Fruit fly (Drosophila melanogaster) whole organism, embryonic: Measurements from ENCODE around the gene CG34307.

ENCODE experiments used
- Blimp-1 ChIP-seq: fragments of 200-800 bp; sonication (Bioruptor generic); optimal IDR thresholded peaks from 3 replicates; lab custom pipeline; 2018; ENCODE audit warnings: missing biosample characterization, missing genetic modification characterization, mild to moderate bottlenecking, moderate library complexity, missing genetic modification reagents
- CG10147 ChIP-seq: fragments of 200-800 bp; sonication (Bioruptor generic); optimal IDR thresholded peaks from 2 replicates; lab custom pipeline; 2019; ENCODE audit warnings: missing biosample characterization, mild to moderate bottlenecking, missing genetic modification characterization, moderate library complexity
- CG11085 ChIP-seq: fragments of 200-800 bp; sonication (Bioruptor generic); IDR thresholded peaks from 2 replicates; pipeline ENCODE4 v1.3.6; 2022; ENCODE audit warnings: missing biosample characterization, missing genetic modification characterization
- CG11398 ChIP-seq: fragments of 200-800 bp; sonication (Bioruptor generic); optimal IDR thresholded peaks from 2 replicates; lab custom pipeline; 2016; ENCODE audit warnings: missing biosample characterization, missing genetic modification characterization
- CG11504 ChIP-seq: fragments of 200-800 bp; sonication (Bioruptor generic); optimal IDR thresholded peaks from 3 replicates; lab custom pipeline; 2019; ENCODE audit warnings: missing biosample characterization, mild to moderate bottlenecking, missing genetic modification characterization, moderate library complexity
- CG12391 ChIP-seq: fragments of 200-800 bp; sonication (Bioruptor generic); optimal IDR thresholded peaks from 3 replicates; lab custom pipeline; 2018; ENCODE audit warnings: missing biosample characterization, mild to moderate bottlenecking, missing genetic modification characterization, moderate library complexity
- CG13123 ChIP-seq: fragments of 200-800 bp; sonication (Bioruptor generic); optimal IDR thresholded peaks from 2 replicates; lab custom pipeline; 2016; ENCODE audit warnings: missing biosample characterization, missing genetic modification characterization
- CG15011 ChIP-seq: fragments of 200-800 bp; sonication (Bioruptor generic); optimal IDR thresholded peaks from 3 replicates; lab custom pipeline; 2018; ENCODE audit warnings: missing biosample characterization, mild to moderate bottlenecking, missing genetic modification characterization
- CG16813 ChIP-seq: fragments of 200-800 bp; sonication (Bioruptor generic); IDR thresholded peaks from 3 replicates; pipeline ENCODE4 v1.3.6; 2022; ENCODE audit warnings: missing biosample characterization, missing genetic modification characterization; ENCODE audit not compliant: partially characterized antibody
- CG16863 ChIP-seq: fragments of 200-800 bp; sonication (Bioruptor generic); optimal IDR thresholded peaks from 3 replicates; lab custom pipeline; 2016; ENCODE audit warnings: missing biosample characterization, missing genetic modification characterization
- CG18262 ChIP-seq: fragments of 200-800 bp; optimal IDR thresholded peaks from 3 replicates; lab custom pipeline; 2019; ENCODE audit warnings: missing biosample characterization, mild to moderate bottlenecking, missing genetic modification characterization, moderate library complexity
- CG18764 ChIP-seq: fragments of 200-800 bp; sonication (Bioruptor generic); optimal IDR thresholded peaks from 3 replicates; lab custom pipeline; 2016; ENCODE audit warnings: missing biosample characterization, missing genetic modification characterization
- CG3995 ChIP-seq: fragments of 200-800 bp; sonication (Bioruptor generic); optimal IDR thresholded peaks from 3 replicates; lab custom pipeline; 2016; ENCODE audit warnings: missing biosample characterization, missing genetic modification characterization
- CG6765 ChIP-seq: fragments of 200-800 bp; sonication (Bioruptor generic); optimal IDR thresholded peaks from 3 replicates; lab custom pipeline; 2017; ENCODE audit warnings: missing biosample characterization, mild to moderate bottlenecking, missing genetic modification characterization
- CG6854 ChIP-seq: fragments of 200-800 bp; sonication (Bioruptor generic); optimal IDR thresholded peaks from 3 replicates; lab custom pipeline; 2017; ENCODE audit warnings: missing biosample characterization, mild to moderate bottlenecking, missing genetic modification characterization
- CG7963 ChIP-seq: fragments of 200-800 bp; sonication (Bioruptor generic); IDR thresholded peaks from 3 replicates; pipeline ENCODE4 v1.3.6; 2022; ENCODE audit warnings: missing biosample characterization, missing genetic modification characterization; ENCODE audit not compliant: partially characterized antibody
- CG8359 ChIP-seq: fragments of 200-800 bp; sonication (Bioruptor generic); optimal IDR thresholded peaks from 2 replicates; lab custom pipeline; 2017; ENCODE audit warnings: missing biosample characterization, mild to moderate bottlenecking, missing genetic modification characterization, borderline replicate concordance
- CHES-1-like ChIP-seq: fragments of 200-800 bp; sonication (Bioruptor generic); optimal IDR thresholded peaks from 2 replicates; lab custom pipeline; 2016; ENCODE audit warnings: missing biosample characterization, missing genetic modification characterization
- CkIIα-i1 ChIP-seq: fragments of 200-800 bp; sonication (Bioruptor generic); IDR thresholded peaks from 2 replicates; pipeline ENCODE4 v1.3.6; 2022; ENCODE audit warnings: missing biosample characterization, missing genetic modification characterization
- CrebB ChIP-seq: fragments of 200-800 bp; sonication (Bioruptor generic); optimal IDR thresholded peaks from 3 replicates; lab custom pipeline; 2018; ENCODE audit warnings: missing biosample characterization, mild to moderate bottlenecking, missing genetic modification characterization
- D ChIP-seq, 2 experiments: fragments of 200-800 bp in 1 of 2; fragments of >200 bp in 1 of 2; sonication (Bioruptor generic) in 1 of 2; optimal IDR thresholded peaks; 2 replicates in 1 of 2; 3 replicates in 1 of 2; lab custom pipeline; 2017; ENCODE audit warnings: mild to moderate bottlenecking in 1 of 2, missing biosample characterization in 1 of 2, missing genetic modification characterization in 1 of 2, missing genetic modification reagents in 1 of 2
- Dip2 ChIP-seq: fragments of 200-800 bp; sonication (Bioruptor generic); IDR thresholded peaks from 2 replicates; pipeline ENCODE4 v1.3.6; 2022; ENCODE audit warnings: missing biosample characterization, missing genetic modification characterization
- E2f2 ChIP-seq: fragments of 200-800 bp; sonication (Bioruptor generic); IDR thresholded peaks from 2 replicates; pipeline ENCODE4 v1.3.6; 2022; ENCODE audit warnings: missing biosample characterization, missing genetic modification characterization
- Fer2 ChIP-seq: fragments of 200-800 bp; sonication (Bioruptor generic); optimal IDR thresholded peaks from 2 replicates; lab custom pipeline; 2018; ENCODE audit warnings: missing biosample characterization, mild to moderate bottlenecking, missing genetic modification characterization, moderate library complexity
- HLH54F ChIP-seq: fragments of 200-800 bp; sonication (Bioruptor generic); optimal IDR thresholded peaks from 3 replicates; lab custom pipeline; 2016; ENCODE audit warnings: missing biosample characterization, missing genetic modification characterization
- Hr3 ChIP-seq: fragments of 200-800 bp; sonication (Bioruptor generic); optimal IDR thresholded peaks from 3 replicates; lab custom pipeline; 2016; ENCODE audit warnings: missing biosample characterization, missing genetic modification characterization
- Hr39 ChIP-seq: fragments of >200 bp; optimal IDR thresholded peaks from 2 replicates; lab custom pipeline; 2017
- Hsf ChIP-seq: fragments of 200-800 bp; sonication (Bioruptor generic); optimal IDR thresholded peaks from 3 replicates; lab custom pipeline; 2016; ENCODE audit warnings: missing biosample characterization, missing genetic modification characterization
- Myb ChIP-seq: fragments of 200-800 bp; sonication (Bioruptor generic); optimal IDR thresholded peaks from 2 replicates; lab custom pipeline; 2016; ENCODE audit warnings: missing biosample characterization, missing genetic modification characterization
- Rx ChIP-seq: fragments of 200-800 bp; sonication (Bioruptor generic); IDR thresholded peaks from 2 replicates; pipeline ENCODE4 v1.3.6; 2022; ENCODE audit warnings: missing biosample characterization, missing genetic modification characterization
- Side ChIP-seq: fragments of 200-800 bp; sonication (Bioruptor generic); optimal IDR thresholded peaks from 2 replicates; lab custom pipeline; 2016; ENCODE audit warnings: missing biosample characterization, missing genetic modification characterization
- Sin3A ChIP-seq: fragments of >200 bp; optimal IDR thresholded peaks from 2 replicates; lab custom pipeline; 2018
- abd-A ChIP-seq: fragments of 200-800 bp; sonication (Bioruptor generic); optimal IDR thresholded peaks from 3 replicates; lab custom pipeline; 2019; ENCODE audit warnings: missing biosample characterization, mild to moderate bottlenecking, missing genetic modification characterization, moderate library complexity
- ase ChIP-seq: fragments of 200-800 bp; sonication (Bioruptor generic); IDR thresholded peaks from 3 replicates; pipeline ENCODE4 v1.3.6; 2022; ENCODE audit warnings: missing biosample characterization, missing genetic modification characterization
- chif ChIP-seq, 2 experiments: fragments of 200-800 bp; sonication (Bioruptor generic); optimal IDR thresholded peaks; 3 replicates each; lab custom pipeline; 2016; ENCODE audit warnings: missing biosample characterization in 2 of 2, missing genetic modification characterization in 2 of 2
- cwo ChIP-seq: fragments of 200-800 bp; sonication (Bioruptor generic); optimal IDR thresholded peaks from 3 replicates; lab custom pipeline; 2017; ENCODE audit warnings: missing biosample characterization, missing genetic modification characterization, mild to moderate bottlenecking, moderate library complexity, missing genetic modification reagents
- dimm ChIP-seq: fragments of 200-800 bp; sonication (Bioruptor generic); IDR thresholded peaks from 2 replicates; pipeline ENCODE4 v1.3.6; 2022; ENCODE audit warnings: missing biosample characterization, missing genetic modification characterization
- en ChIP-seq: fragments of 200-800 bp; sonication (Bioruptor generic); optimal IDR thresholded peaks from 2 replicates; lab custom pipeline; 2016; ENCODE audit warnings: missing biosample characterization, missing genetic modification characterization
- eyg ChIP-seq: fragments of 200-800 bp; sonication (Bioruptor generic); optimal IDR thresholded peaks from 3 replicates; lab custom pipeline; 2016; ENCODE audit warnings: missing biosample characterization, missing genetic modification characterization
- her ChIP-seq: fragments of 200-800 bp; sonication (Bioruptor generic); optimal IDR thresholded peaks from 2 replicates; lab custom pipeline; 2016; ENCODE audit warnings: missing biosample characterization, missing genetic modification characterization
- mld ChIP-seq: fragments of 200-800 bp; sonication (Bioruptor generic); IDR thresholded peaks from 3 replicates; pipeline ENCODE4 v1.3.6; 2022; ENCODE audit warnings: missing biosample characterization, missing genetic modification characterization; ENCODE audit not compliant: partially characterized antibody
- pho ChIP-seq: fragments of 200-800 bp; sonication (Bioruptor generic); optimal IDR thresholded peaks from 2 replicates; lab custom pipeline; 2016; ENCODE audit warnings: missing biosample characterization, missing genetic modification characterization
- phol ChIP-seq: fragments of 200-800 bp; sonication (Bioruptor generic); optimal IDR thresholded peaks from 3 replicates; lab custom pipeline; 2018; ENCODE audit warnings: missing biosample characterization, mild to moderate bottlenecking, missing genetic modification characterization, moderate library complexity
- pita ChIP-seq: fragments of 200-800 bp; sonication (Bioruptor generic); optimal IDR thresholded peaks from 2 replicates; lab custom pipeline; 2017; ENCODE audit warnings: missing biosample characterization, mild to moderate bottlenecking, missing genetic modification characterization
- rib ChIP-seq: fragments of 200-800 bp; sonication (Bioruptor generic); IDR thresholded peaks from 2 replicates; pipeline ENCODE4 v1.3.6; 2022; ENCODE audit warnings: missing biosample characterization, missing genetic modification characterization
- sd ChIP-seq: fragments of 200-800 bp; sonication (Bioruptor generic); optimal IDR thresholded peaks from 3 replicates; lab custom pipeline; 2018; ENCODE audit warnings: missing biosample characterization, mild to moderate bottlenecking, missing genetic modification characterization, moderate library complexity
- sens ChIP-seq: fragments of 200-800 bp; sonication (Bioruptor generic); peaks from one replicate; lab custom pipeline; 2016; ENCODE audit warnings: missing biosample characterization, missing genetic modification characterization
- tin ChIP-seq: fragments of 200-800 bp; sonication (Bioruptor generic); optimal IDR thresholded peaks from 3 replicates; lab custom pipeline; 2016; ENCODE audit warnings: missing biosample characterization, missing genetic modification characterization
- toy ChIP-seq: fragments of 200-800 bp; sonication (Bioruptor generic); IDR thresholded peaks from 2 replicates; pipeline ENCODE4 v1.3.6; 2022; ENCODE audit warnings: missing biosample characterization, missing genetic modification characterization
- unpg ChIP-seq: fragments of 200-800 bp; sonication (Bioruptor generic); optimal IDR thresholded peaks from 3 replicates; lab custom pipeline; 2018; ENCODE audit warnings: missing biosample characterization, mild to moderate bottlenecking, missing genetic modification characterization, moderate library complexity
- vvl ChIP-seq: fragments of 200-800 bp; sonication (Bioruptor generic); IDR thresholded peaks from 2 replicates; pipeline ENCODE4 v1.3.6; 2022; ENCODE audit warnings: missing biosample characterization, missing genetic modification characterization
- zen ChIP-seq: fragments of 200-800 bp; sonication (Bioruptor generic); optimal IDR thresholded peaks from 3 replicates; lab custom pipeline; 2018; ENCODE audit warnings: missing biosample characterization, mild to moderate bottlenecking, missing genetic modification characterization, moderate library complexity

Gene CG34307

DNA sequence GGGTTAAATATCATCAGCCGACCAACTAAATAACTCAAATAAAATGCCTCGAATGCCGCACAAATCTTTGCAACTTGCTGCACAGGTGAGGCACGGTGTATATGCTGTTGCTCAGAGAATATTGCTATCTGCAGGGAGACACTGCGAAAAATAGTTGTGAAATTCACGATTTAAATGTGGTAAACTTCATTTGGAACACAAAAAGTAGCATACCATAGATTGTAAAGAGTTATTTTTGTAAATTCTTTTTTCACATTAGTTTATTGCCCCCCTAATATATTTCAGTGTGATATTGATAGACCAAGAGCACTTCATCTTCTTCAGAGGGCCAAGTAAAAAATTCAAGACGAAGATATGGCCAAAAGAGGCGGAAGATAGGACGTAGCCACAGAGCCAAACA, 23.2 kb downstream of the CG34307 start (continued):
- TF ChIP-seq zen (tag; lab: Kevin White, UChicago) (no peak), Rx (GFP tag; lab: Robert Waterston, UW) (no peak), CG10147 (GFP tag; lab: Kevin White, UChicago) (no peak), CHES-1-like (no peak), chif (GFP tag; optimal IDR thresholded peaks at IDR 0.05; lab: Kevin White, UChicago) (peak in 1 of 2 experiments; percentile 7), Fer2 (tag; lab: Kevin White, UChicago) (no peak), cwo (GFP tag; lab: Kevin White, UChicago) (no peak), CG18764 (no peak), Hr39 (lab: Kevin White, UChicago) (no peak), CG16863 (GFP tag; lab: Kevin White, UChicago) (no peak), vvl (GFP tag; lab: Robert Waterston, UW) (peak; percentile 65; the same call in 1 of the 2 replicates), Side (GFP tag; lab: Kevin White, UChicago) (no peak), D (optimal IDR thresholded peaks at IDR 0.05; lab: Kevin White, UChicago) (no peak), D (GFP tag; optimal IDR thresholded peaks at IDR 0.05; lab: Kevin White, UChicago) (no peak), CG11085 (GFP tag; lab: Robert Waterston, UW) (no peak), pho (GFP tag; lab: Kevin White, UChicago) (no peak), Hsf (GFP tag; lab: Kevin White, UChicago) (no peak), ase (GFP tag; lab: Robert Waterston, UW) (no peak), CG11504 (no peak), CG16813 (no peak), CG15011 (GFP tag; lab: Kevin White, UChicago) (no peak), CG6765 (GFP tag; lab: Kevin White, UChicago) (no peak), sens (GFP tag; lab: Kevin White, UChicago) (peak; percentile 87), CG6854 (GFP tag; lab: Kevin White, UChicago) (no peak), CG3995 (GFP tag; lab: Kevin White, UChicago) (no peak), E2f2 (GFP tag; lab: Robert Waterston, UW) (no peak), CkIIα-i1 (GFP tag; lab: Robert Waterston, UW) (no peak), tin (GFP tag; lab: Kevin White, UChicago) (no peak), Myb (no peak), her (no peak), CG18262 (tag; lab: Kevin White, UChicago) (no peak), Hr3 (GFP tag; lab: Kevin White, UChicago) (no peak), mld (GFP tag; lab: Robert Waterston, UW) (no peak), rib (no peak), CG13123 (no peak), abd-A (tag; lab: Kevin White, UChicago) (no peak), CG12391 (tag; lab: Kevin White, UChicago) (no peak), dimm (GFP tag; lab: Robert Waterston, UW) (no peak), Sin3A (lab: Kevin White, UChicago) (no peak), toy (no peak), unpg (no peak), phol (tag; lab: Kevin White, UChicago) (no peak), Dip2 (no peak), eyg (GFP tag; lab: Kevin White, UChicago) (no peak), sd (no peak), CG11398 (GFP tag; lab: Kevin White, UChicago) (no peak), en (GFP tag; lab: Kevin White, UChicago) (no peak), pita (no peak), Blimp-1 (GFP tag; lab: Kevin White, UChicago) (no peak), HLH54F (GFP tag; lab: Kevin White, UChicago) (no peak), CG8359 (GFP tag; lab: Kevin White, UChicago) (no peak), CG7963 (no peak), CrebB (no peak)
